Fruit fly (Drosophila melanogaster) whole organism, wandering third instar larva: ENCODE results near the gene Pgls.

ENCODE experiments used
- Abd-B ChIP-seq: fragments of >200 bp; optimal IDR thresholded peaks from 2 replicates; lab custom pipeline; 2017; ENCODE audit warnings: missing biosample characterization, missing genetic modification characterization
- CG32264 ChIP-seq: fragments of 200-800 bp; sonication (Bioruptor generic); optimal IDR thresholded peaks from 2 replicates; lab custom pipeline; 2016; ENCODE audit warnings: missing biosample characterization, missing genetic modification characterization
- CG9705 ChIP-seq: fragments of 200-800 bp; sonication (Bioruptor generic); optimal IDR thresholded peaks from 2 replicates; lab custom pipeline; 2018; ENCODE audit warnings: missing biosample characterization, mild to moderate bottlenecking, missing genetic modification characterization
- CrebA ChIP-seq: fragments of 200-800 bp; sonication (Bioruptor generic); optimal IDR thresholded peaks from 2 replicates; lab custom pipeline; 2016; ENCODE audit warnings: missing biosample characterization, mild to moderate bottlenecking, missing genetic modification characterization, borderline replicate concordance
- Dfd ChIP-seq: fragments of >200 bp; optimal IDR thresholded peaks from 2 replicates; lab custom pipeline; 2017; ENCODE audit warnings: missing biosample characterization, missing genetic modification characterization
- Dif ChIP-seq: fragments of 200-275, 200-300 bp; sonication (Bioruptor generic); optimal IDR thresholded peaks from 2 replicates; lab custom pipeline; 2018; ENCODE audit warnings: missing biosample characterization, missing genetic modification characterization; ENCODE audit not compliant: partially characterized antibody
- GATAd ChIP-seq: sonication (Bioruptor generic); optimal IDR thresholded peaks from 2 replicates; lab custom pipeline; 2016; ENCODE audit warnings: missing biosample characterization, missing genetic modification characterization
- HLH106 ChIP-seq: fragments of 200-800 bp; optimal IDR thresholded peaks from 3 replicates; lab custom pipeline; 2019; ENCODE audit warnings: missing biosample characterization, mild to moderate bottlenecking, missing genetic modification characterization, moderate library complexity
- Hnf4 ChIP-seq: fragments of 200-800 bp; sonication (Bioruptor generic); optimal IDR thresholded peaks from 2 replicates; lab custom pipeline; 2016; ENCODE audit warnings: missing biosample characterization, mild to moderate bottlenecking, missing genetic modification characterization
- Hr78 ChIP-seq: fragments of >200 bp; optimal IDR thresholded peaks from 2 replicates; lab custom pipeline; 2017; ENCODE audit warnings: missing biosample characterization, missing genetic modification characterization
- Hr83 ChIP-seq: fragments of 200-300 bp; sonication (Bioruptor generic); optimal IDR thresholded peaks from 2 replicates; lab custom pipeline; 2016; ENCODE audit warnings: missing biosample characterization, mild to moderate bottlenecking, missing genetic modification characterization, moderate library complexity; ENCODE audit not compliant: poor library complexity, severe bottlenecking
- Jra ChIP-seq: sonication (Bioruptor generic); optimal IDR thresholded peaks from 2 replicates; lab custom pipeline; 2016; ENCODE audit warnings: missing biosample characterization, missing genetic modification characterization
- Mio ChIP-seq: sonication (Bioruptor generic); optimal IDR thresholded peaks from 2 replicates; lab custom pipeline; 2016; ENCODE audit warnings: missing biosample characterization, missing genetic modification characterization
- Myc ChIP-seq: fragments of >200 bp; optimal IDR thresholded peaks from 2 replicates; lab custom pipeline; 2017
- N ChIP-seq: fragments of >200 bp; optimal IDR thresholded peaks from 2 replicates; lab custom pipeline; 2018; ENCODE audit warnings: missing biosample characterization, missing external identifiers, missing genetic modification characterization
- OdsH ChIP-seq: fragments of 200-800 bp; sonication (Bioruptor generic); optimal IDR thresholded peaks from 2 replicates; lab custom pipeline; 2016; ENCODE audit warnings: missing biosample characterization, mild to moderate bottlenecking, missing genetic modification characterization
- Rel ChIP-seq, 2 experiments: fragments of 200-800 bp; sonication (Bioruptor generic) in 1 of 2; optimal IDR thresholded peaks; 2 replicates in 1 of 2; 3 replicates in 1 of 2; lab custom pipeline; 2016 to 2019; ENCODE audit warnings: mild to moderate bottlenecking in 2 of 2, missing biosample characterization in 2 of 2, missing genetic modification characterization in 2 of 2, moderate library complexity in 1 of 2
- Sp1 ChIP-seq: fragments of 200-800 bp; sonication (Bioruptor generic); optimal IDR thresholded peaks from 3 replicates; lab custom pipeline; 2019; ENCODE audit warnings: missing biosample characterization, mild to moderate bottlenecking, missing genetic modification characterization, moderate library complexity
- Vsx2 ChIP-seq: fragments of 200-300, 225-300 bp; sonication (Bioruptor generic); optimal IDR thresholded peaks from 2 replicates; lab custom pipeline; 2018; ENCODE audit warnings: missing biosample characterization, missing genetic modification characterization; ENCODE audit not compliant: partially characterized antibody
- br ChIP-seq: fragments of 200-800 bp; sonication (Bioruptor generic); optimal IDR thresholded peaks from 2 replicates; lab custom pipeline; 2016; ENCODE audit warnings: missing biosample characterization, missing genetic modification characterization
- brk ChIP-seq: fragments of 200-800 bp; sonication (Bioruptor generic); optimal IDR thresholded peaks from 2 replicates; lab custom pipeline; 2016; ENCODE audit warnings: missing biosample characterization, mild to moderate bottlenecking, missing genetic modification characterization
- dl ChIP-seq, 2 experiments: fragments of 175-275, 200-275 bp in 1 of 2; fragments of 200-275 bp in 1 of 2; sonication (Bioruptor generic); optimal IDR thresholded peaks; lab custom pipeline; 2018; ENCODE audit warnings: mild to moderate bottlenecking in 2 of 2, missing biosample characterization in 2 of 2, missing genetic modification characterization in 2 of 2, moderate library complexity in 2 of 2; ENCODE audit not compliant: partially characterized antibody in 2 of 2, insufficient read depth in 1 of 2
- dmrt93B ChIP-seq: fragments of 200-800 bp; sonication (Bioruptor generic); optimal IDR thresholded peaks from 2 replicates; lab custom pipeline; 2018; ENCODE audit warnings: missing biosample characterization, mild to moderate bottlenecking, missing genetic modification characterization
- dsf ChIP-seq: sonication (Bioruptor generic); optimal IDR thresholded peaks from 2 replicates; lab custom pipeline; 2016; ENCODE audit warnings: missing biosample characterization, missing genetic modification characterization, borderline replicate concordance
- ey ChIP-seq: fragments of 200-800 bp; sonication (Bioruptor generic); optimal IDR thresholded peaks from 2 replicates; lab custom pipeline; 2016; ENCODE audit warnings: missing biosample characterization, missing genetic modification characterization
- foxo ChIP-seq, 2 experiments: fragments of 200-800 bp; sonication (Bioruptor generic); optimal IDR thresholded peaks; 2 replicates in 1 of 2; 3 replicates in 1 of 2; lab custom pipeline; 2016 to 2017; ENCODE audit warnings: missing biosample characterization in 2 of 2, missing genetic modification characterization in 2 of 2
- fru ChIP-seq: fragments of 200-800 bp; sonication (Bioruptor generic); optimal IDR thresholded peaks from 3 replicates; lab custom pipeline; 2016; ENCODE audit warnings: missing biosample characterization, mild to moderate bottlenecking, missing genetic modification characterization
- h ChIP-seq: fragments of 200-800 bp; sonication (Bioruptor generic); optimal IDR thresholded peaks from 3 replicates; lab custom pipeline; 2016; ENCODE audit warnings: missing biosample characterization, mild to moderate bottlenecking, missing genetic modification characterization
- jim ChIP-seq: fragments of 175-275, 200-325 bp; sonication (Bioruptor generic); optimal IDR thresholded peaks from 2 replicates; lab custom pipeline; 2016; ENCODE audit warnings: missing biosample characterization, mild to moderate bottlenecking, missing genetic modification characterization
- lola ChIP-seq: fragments of >200 bp; optimal IDR thresholded peaks from 2 replicates; lab custom pipeline; 2017; ENCODE audit warnings: missing biosample characterization, missing genetic modification characterization
- pan ChIP-seq: fragments of >200 bp; optimal IDR thresholded peaks from 2 replicates; lab custom pipeline; 2017
- psq ChIP-seq: fragments of 200-800 bp; sonication (Bioruptor generic); optimal IDR thresholded peaks from 3 replicates; lab custom pipeline; 2017; ENCODE audit warnings: missing biosample characterization, mild to moderate bottlenecking, missing genetic modification characterization, moderate library complexity
- rgr ChIP-seq: fragments of 200-800 bp; sonication (Bioruptor generic); optimal IDR thresholded peaks from 3 replicates; lab custom pipeline; 2016; ENCODE audit warnings: missing biosample characterization, mild to moderate bottlenecking, missing genetic modification characterization
- sage ChIP-seq: fragments of 200-800 bp; sonication (Bioruptor generic); optimal IDR thresholded peaks from 2 replicates; lab custom pipeline; 2016; ENCODE audit warnings: missing biosample characterization, mild to moderate bottlenecking, missing genetic modification characterization
- sv ChIP-seq: fragments of 200-800 bp; sonication (Bioruptor generic); optimal IDR thresholded peaks from 3 replicates; lab custom pipeline; 2016; ENCODE audit warnings: missing biosample characterization, missing genetic modification characterization
- tai ChIP-seq: sonication (Bioruptor generic); optimal IDR thresholded peaks from 2 replicates; lab custom pipeline; 2016; ENCODE audit warnings: missing biosample characterization, missing genetic modification characterization
- usp ChIP-seq: fragments of >200 bp; optimal IDR thresholded peaks from 2 replicates; lab custom pipeline; 2017; ENCODE audit warnings: missing biosample characterization, missing genetic modification characterization
- woc ChIP-seq: sonication (Bioruptor generic); optimal IDR thresholded peaks from 2 replicates; lab custom pipeline; 2016; ENCODE audit warnings: missing biosample characterization, mild to moderate bottlenecking, missing genetic modification characterization

Pgls gene

dm6 chrX:10847436-10847446 is at the start of gene Pgls:
TSS of gene Pgls (plus strand) at chrX:10847438.
- TF ChIP-seq Hr83 (GFP tag; lab: Kevin White, UChicago), result no peak
- no peak for TF ChIP-seq CG32264

- no peak for TF ChIP-seq Rel (GFP tag; optimal IDR thresholded peaks at IDR 0.05; lab: Kevin White, UChicago)
- TF ChIP-seq Rel (tag; optimal IDR thresholded peaks at IDR 0.05; lab: Kevin White, UChicago), result peak; percentile 33
- TF ChIP-seq woc (GFP tag; lab: Kevin White, UChicago), result no peak
- TF ChIP-seq CG9705 (GFP tag; lab: Kevin White, UChicago), result no peak
- TF ChIP-seq psq (GFP tag; lab: Kevin White, UChicago), result peak; percentile 73
- no peak for TF ChIP-seq CrebA
- peak; percentile 0 for TF ChIP-seq Dif
Observed at dm6 chrX:10801033-10801432, 46.2 kb upstream of the Pgls start.

- TF ChIP-seq Mio (GFP tag; lab: Kevin White, UChicago) (no peak), h (no peak), sv (GFP tag; lab: Kevin White, UChicago) (no peak), usp (GFP tag; lab: Kevin White, UChicago) (no peak), HLH106 (tag; lab: Kevin White, UChicago) (no peak), Hnf4 (GFP tag; lab: Kevin White, UChicago) (no peak), Abd-B (GFP tag; lab: Kevin White, UChicago) (no peak), sage (GFP tag; lab: Kevin White, UChicago) (no peak), dl (GFP tag; optimal IDR thresholded peaks at IDR 0.05; lab: Kevin White, UChicago; ENCODE audit: insufficient read depth in 1 of 2, partially characterized antibody in 2 of 2) (no peak), psq (GFP tag; lab: Kevin White, UChicago) (no peak), tai (GFP tag; lab: Kevin White, UChicago) (no peak), jim (GFP tag; lab: Kevin White, UChicago) (no peak), Sp1 (no peak), Vsx2 (GFP tag; lab: Kevin White, UChicago) (no peak), Dfd (no peak), br (GFP tag; lab: Kevin White, UChicago) (no peak)
Observed at dm6 chrX:10801827-10802456, 45.3 kb upstream of the Pgls start.

dm6 chrX:10802457-10803378 is 44.5 kb upstream of the Pgls start:
- TF ChIP-seq Hnf4 (GFP tag; lab: Kevin White, UChicago), result no peak
- no peak for TF ChIP-seq Dif
- TF ChIP-seq ey, result peak; percentile 13
- TF ChIP-seq brk (GFP tag; lab: Kevin White, UChicago), result no peak
- TF ChIP-seq Sp1, result peak; percentile 65
- no peak for TF ChIP-seq dl (GFP tag; optimal IDR thresholded peaks at IDR 0.05; lab: Kevin White, UChicago; ENCODE audit: insufficient read depth in 1 of 2, partially characterized antibody in 2 of 2)
- peak; percentile 66 for TF ChIP-seq HLH106 (tag; lab: Kevin White, UChicago)
- TF ChIP-seq Jra (GFP tag; lab: Kevin White, UChicago), result no peak
- no peak for TF ChIP-seq jim (GFP tag; lab: Kevin White, UChicago)
- no peak for TF ChIP-seq Rel (GFP tag; optimal IDR thresholded peaks at IDR 0.05; lab: Kevin White, UChicago)
- peak; percentile 24 for TF ChIP-seq Rel (tag; optimal IDR thresholded peaks at IDR 0.05; lab: Kevin White, UChicago)
- TF ChIP-seq dmrt93B (GFP tag; lab: Kevin White, UChicago), result peak; percentile 39
- no peak for TF ChIP-seq usp (GFP tag; lab: Kevin White, UChicago)
- TF ChIP-seq rgr, result peak; percentile 39
- TF ChIP-seq woc (GFP tag; lab: Kevin White, UChicago), result peak; percentile 28
- no peak for TF ChIP-seq Hr83 (GFP tag; lab: Kevin White, UChicago)
- TF ChIP-seq lola (GFP tag; lab: Kevin White, UChicago), result no peak
- TF ChIP-seq Dfd, result no peak
- peak; percentile 25 for TF ChIP-seq h
- no peak for TF ChIP-seq GATAd (GFP tag; lab: Kevin White, UChicago)
- TF ChIP-seq tai (GFP tag; lab: Kevin White, UChicago), result no peak
- TF ChIP-seq Hr78 (GFP tag; lab: Kevin White, UChicago), result no peak
- TF ChIP-seq foxo (GFP tag; optimal IDR thresholded peaks at IDR 0.05; lab: Kevin White, UChicago), result peak in 1 of 2 experiments; percentile 61
- TF ChIP-seq Vsx2 (GFP tag; lab: Kevin White, UChicago), result no peak
- no peak for TF ChIP-seq CrebA
- TF ChIP-seq OdsH, result peak; percentile 21
- TF ChIP-seq Mio (GFP tag; lab: Kevin White, UChicago), result no peak
- no peak for TF ChIP-seq dsf (GFP tag; lab: Kevin White, UChicago)
- TF ChIP-seq CG32264, result no peak
- TF ChIP-seq fru (GFP tag; lab: Kevin White, UChicago), result peak; percentile 19
- TF ChIP-seq sv (GFP tag; lab: Kevin White, UChicago), result no peak
- no peak for TF ChIP-seq Myc (lab: Kevin White, UChicago)
- TF ChIP-seq CG9705 (GFP tag; lab: Kevin White, UChicago), result no peak
- TF ChIP-seq br (GFP tag; lab: Kevin White, UChicago), result no peak
- no peak for TF ChIP-seq N (GFP tag; lab: Kevin White, UChicago)
- no peak for TF ChIP-seq Abd-B (GFP tag; lab: Kevin White, UChicago)
- peak; percentile 18 for TF ChIP-seq sage (GFP tag; lab: Kevin White, UChicago)
- TF ChIP-seq pan (lab: Kevin White, UChicago), result no peak
- peak; percentile 65 for TF ChIP-seq psq (GFP tag; lab: Kevin White, UChicago)
